Fruit fly (Drosophila melanogaster): ENCODE results near the gene Wdr62.

dm6 chr2L:1992060-1992459, 107.6 kb downstream of the Wdr62 start, which contains the start of gene Obp22a:
- no peak for TF ChIP-seq CG12768 (GFP tag; optimal IDR thresholded peaks at IDR 0.05)
- TF ChIP-seq Crg-1 (GFP tag; optimal IDR thresholded peaks at IDR 0.05) = no peak
- TF ChIP-seq toe (GFP tag; optimal IDR thresholded peaks at IDR 0.05) = no peak
- no peak for TF ChIP-seq Hr96 (GFP tag; optimal IDR thresholded peaks at IDR 0.05)
- TF ChIP-seq CG11617 (GFP tag; optimal IDR thresholded peaks at IDR 0.05) = no peak
- no peak for TF ChIP-seq kay (GFP tag; ENCODE audit: borderline replicate concordance)
- no peak for TF ChIP-seq Clk (GFP tag; optimal IDR thresholded peaks at IDR 0.05)
- no peak for TF ChIP-seq CG14711 (tag; optimal IDR thresholded peaks at IDR 0.05)

All from whole organism, adult.